Worm (Caenorhabditis elegans): ENCODE results near the gene dnc-2.

The dnc-2 gene

ce11 chrIII:5876140-5876675, 49.3 kb downstream of the dnc-2 start, which contains the start of gene aldo-2 (continued):
- peak; percentile 67 for TF ChIP-seq unc-130 (GFP tag; optimal IDR thresholded peaks at IDR 0.05)
- peak; percentile 69 for TF ChIP-seq Y67H2A.10 (GFP tag; conservative IDR thresholded peaks at IDR 0.05)
- peak; percentile 94 for TF ChIP-seq ceh-91 (GFP tag; IDR thresholded peaks at IDR 0.05)
- peak; percentile 50; the same call in 1 of the 2 replicates for TF ChIP-seq ztf-28 (GFP tag; IDR thresholded peaks at IDR 0.05)
- no peak for TF ChIP-seq atf-7 (tag; optimal IDR thresholded peaks at IDR 0.05)
- no peak for TF ChIP-seq akir-1 (GFP tag; optimal IDR thresholded peaks at IDR 0.05)
- TF ChIP-seq pbrm-1 (GFP tag; IDR thresholded peaks at IDR 0.05), result peak; percentile 56; the same call in 1 of the 2 replicates
- no peak for TF ChIP-seq let-526 (GFP tag; IDR thresholded peaks at IDR 0.05)
- no peak for TF ChIP-seq C06A6.2 (GFP tag; conservative IDR thresholded peaks at IDR 0.05)
- TF ChIP-seq ceh-27 (GFP tag; optimal IDR thresholded peaks at IDR 0.05), result peak; percentile 42
- TF ChIP-seq F55B11.4 (tag; optimal IDR thresholded peaks at IDR 0.05; ENCODE audit: borderline replicate concordance, insufficient read depth), result no peak
- TF ChIP-seq repo-1 (tag; optimal IDR thresholded peaks at IDR 0.05), result no peak
- TF ChIP-seq ztf-6 (GFP tag; IDR thresholded peaks at IDR 0.05), result 0 out of 2 replicates have a peak, but pooled peaks have one; percentile 22
- TF ChIP-seq ztf-22 (GFP tag; optimal IDR thresholded peaks at IDR 0.05), result no peak
- TF ChIP-seq F33H1.4 (GFP tag; IDR thresholded peaks at IDR 0.05), result peak; percentile 84
- no peak for TF ChIP-seq die-1 (tag; optimal IDR thresholded peaks at IDR 0.05)
- no peak for TF ChIP-seq nhr-90 (tag; optimal IDR thresholded peaks at IDR 0.05)
- no peak for TF ChIP-seq madf-10 (tag; optimal IDR thresholded peaks at IDR 0.05)
- no peak for TF ChIP-seq nfya-1 (tag; optimal IDR thresholded peaks at IDR 0.05; ENCODE audit: borderline replicate concordance, insufficient read depth)
- TF ChIP-seq lin-54 (GFP tag; optimal IDR thresholded peaks at IDR 0.05), result peak; percentile 72
- 0 out of 2 replicates have a peak, but pooled peaks have one; percentile 72 for TF ChIP-seq aptf-3 (GFP tag; IDR thresholded peaks at IDR 0.05)
- TF ChIP-seq mcd-1 (GFP tag; IDR thresholded peaks at IDR 0.05), result peak; percentile 69
- TF ChIP-seq lsy-27 (tag; optimal IDR thresholded peaks at IDR 0.05; ENCODE audit: borderline replicate concordance, insufficient read depth), result no peak
- TF ChIP-seq let-607 (tag; optimal IDR thresholded peaks at IDR 0.05), result no peak
- no peak for TF ChIP-seq chd-7 (tag; optimal IDR thresholded peaks at IDR 0.05)
- no peak for TF ChIP-seq F39B2.1 (GFP tag; IDR thresholded peaks at IDR 0.05)
- peak; percentile 86 for TF ChIP-seq dox-1 (GFP tag; IDR thresholded peaks at IDR 0.05)
- TF ChIP-seq zim-3 (tag; optimal IDR thresholded peaks at IDR 0.05), result peak; percentile 39
- TF ChIP-seq Y56A3A.18 (GFP tag; IDR thresholded peaks at IDR 0.05), result peak; percentile 49; the same call in 1 of the 2 replicates
- TF ChIP-seq B0336.3 (GFP tag; IDR thresholded peaks at IDR 0.05), result 0 out of 2 replicates have a peak, but pooled peaks have one; percentile 58
- TF ChIP-seq tbp1 (GFP tag; optimal IDR thresholded peaks at IDR 0.05), result peak; percentile 55
- no peak for TF ChIP-seq sea-2 (GFP tag; IDR thresholded peaks at IDR 0.05)
- TF ChIP-seq ztf-25 (GFP tag; IDR thresholded peaks at IDR 0.05), result 0 out of 2 replicates have a peak, but pooled peaks have one; percentile 54
- peak; percentile 84 for TF ChIP-seq tlf-1 (GFP tag; optimal IDR thresholded peaks at IDR 0.05)
- TF ChIP-seq cebp-2 (GFP tag; IDR thresholded peaks at IDR 0.05), result no peak
- peak; percentile 40 for TF ChIP-seq ZK185.1 (tag; optimal IDR thresholded peaks at IDR 0.05; ENCODE audit: poor library complexity, severe bottlenecking)
- TF ChIP-seq rcor-1 (GFP tag; IDR thresholded peaks at IDR 0.05), result peak; percentile 73
- TF ChIP-seq T26A5.8 (tag; optimal IDR thresholded peaks at IDR 0.05), result no peak
- no peak for TF ChIP-seq Y53F4B.3 (GFP tag; IDR thresholded peaks at IDR 0.05)
- peak; percentile 92 for TF ChIP-seq Y95B8A.8 (GFP tag; IDR thresholded peaks at IDR 0.05)
- TF ChIP-seq gei-17 (GFP tag; optimal IDR thresholded peaks at IDR 0.05), result no peak
- no peak for TF ChIP-seq snpc-4 (GFP tag; optimal IDR thresholded peaks at IDR 0.05)
- TF ChIP-seq snpc-4 (tag; optimal IDR thresholded peaks at IDR 0.05), result peak in 2 of 4 experiments; percentile 39 to 42
- TF ChIP-seq F37B4.10 (GFP tag; IDR thresholded peaks at IDR 0.05), result no peak
- peak; percentile 84; the same call in 1 of the 2 replicates for TF ChIP-seq Y53G8AR.9 (GFP tag; conservative IDR thresholded peaks at IDR 0.05)
- TF ChIP-seq mes-4 (tag; optimal IDR thresholded peaks at IDR 0.05), result no peak

All from whole organism, young adult.